Worm (Caenorhabditis elegans) whole organism, L1 larva: ENCODE measurements around the gene egl-20.
A peak's percentile ranks its signal among the peaks of the same experiment; 100 is the strongest.

Experiments used
- C04F5.9 ChIP-seq: sonication (generic microtip); optimal IDR thresholded peaks from 2 replicates; lab custom pipeline; 2016; ENCODE audit warnings: missing genetic modification characterization, missing compliant biosample characterization
- ceh-63 ChIP-seq: fragments of 200-800 bp; sonication (Bioruptor generic); optimal IDR thresholded peaks from 2 replicates; lab custom pipeline; 2018; ENCODE audit warnings: mild to moderate bottlenecking, missing genetic modification characterization, missing compliant biosample characterization
- ceh-8 ChIP-seq: fragments of 200-800 bp; sonication (Bioruptor generic); optimal IDR thresholded peaks from 2 replicates; lab custom pipeline; 2018; ENCODE audit warnings: mild to moderate bottlenecking, missing genetic modification characterization, moderate library complexity, missing compliant biosample characterization
- ceh-82 ChIP-seq, 3 experiments: fragments of 150-350 bp in 1 of 3; sonication (generic microtip) in 2 of 3; optimal IDR thresholded peaks; 2 replicates each; lab custom pipeline; 2014 to 2017; ENCODE audit warnings: missing biosample characterization in 3 of 3, missing genetic modification characterization in 3 of 3
- ceh-90 ChIP-seq: sonication (generic microtip); optimal IDR thresholded peaks from 2 replicates; lab custom pipeline; 2016; ENCODE audit warnings: missing genetic modification characterization, missing compliant biosample characterization
- ces-1 ChIP-seq: fragments of 150-350 bp; optimal IDR thresholded peaks from 2 replicates; lab custom pipeline; 2014; ENCODE audit warnings: missing biosample characterization, missing genetic modification reagents, missing genetic modification characterization
- dpl-1 ChIP-seq, 3 experiments: fragments of 150-350 bp in 2 of 3; sonication (generic microtip) in 1 of 3; optimal IDR thresholded peaks; 2 replicates each; lab custom pipeline; 2014 to 2017; ENCODE audit warnings: missing biosample characterization in 3 of 3, missing genetic modification characterization in 3 of 3, missing genetic modification reagents in 3 of 3
- dsc-1 ChIP-seq: sonication (generic microtip); optimal IDR thresholded peaks from 2 replicates; lab custom pipeline; 2016; ENCODE audit warnings: mild to moderate bottlenecking, missing genetic modification characterization, missing compliant biosample characterization
- efl-1 ChIP-seq, 4 experiments: fragments of 150-350 bp; optimal IDR thresholded peaks in 3 of 4; peaks in 1 of 4; 1 replicate in 1 of 4; 2 replicates in 3 of 4; lab custom pipeline; 2014; ENCODE audit warnings: missing biosample characterization in 2 of 4, missing genetic modification characterization in 2 of 4, missing genetic modification reagents in 2 of 4
- efl-3 ChIP-seq: fragments of 200-800 bp; sonication (Bioruptor generic); optimal IDR thresholded peaks from 2 replicates; lab custom pipeline; 2018; ENCODE audit warnings: mild to moderate bottlenecking, missing genetic modification characterization, missing compliant biosample characterization
- elt-2 ChIP-seq: sonication (generic microtip); optimal IDR thresholded peaks from 2 replicates; lab custom pipeline; 2016; ENCODE audit warnings: missing genetic modification characterization, mild to moderate bottlenecking, inconsistent platforms, missing compliant biosample characterization, missing genetic modification reagents
- fkh-10 ChIP-seq: sonication (generic microtip); optimal IDR thresholded peaks from 2 replicates; lab custom pipeline; 2017; ENCODE audit warnings: missing biosample characterization, missing genetic modification reagents, missing genetic modification characterization
- fkh-4 ChIP-seq: sonication (generic microtip); optimal IDR thresholded peaks from 2 replicates; lab custom pipeline; 2016; ENCODE audit warnings: missing compliant biosample characterization, missing genetic modification characterization, borderline replicate concordance
- fkh-8 ChIP-seq: sonication (generic microtip); optimal IDR thresholded peaks from 2 replicates; lab custom pipeline; 2016; ENCODE audit warnings: mild to moderate bottlenecking, missing genetic modification characterization, missing compliant biosample characterization
- hpl-2 ChIP-seq: fragments of 150-350 bp; optimal IDR thresholded peaks from 2 replicates; lab custom pipeline; 2014; ENCODE audit warnings: missing biosample characterization, missing genetic modification reagents, missing genetic modification characterization
- irx-1 ChIP-seq: sonication (generic microtip); optimal IDR thresholded peaks from 2 replicates; lab custom pipeline; 2016; ENCODE audit warnings: missing genetic modification characterization, missing compliant biosample characterization
- jun-1 ChIP-seq: fragments of 150-350 bp; optimal IDR thresholded peaks from 2 replicates; lab custom pipeline; 2014; ENCODE audit warnings: missing biosample characterization, missing genetic modification reagents, missing genetic modification characterization
- lin-14 ChIP-seq: fragments of 200-800 bp; sonication (Bioruptor generic); optimal IDR thresholded peaks from 2 replicates; lab custom pipeline; 2018; ENCODE audit warnings: mild to moderate bottlenecking, missing genetic modification characterization, moderate library complexity, missing compliant biosample characterization
- lin-35 ChIP-seq, 2 experiments: fragments of 150-350 bp; optimal IDR thresholded peaks; 2 replicates each; lab custom pipeline; 2014; ENCODE audit warnings: missing biosample characterization in 2 of 2, missing genetic modification characterization in 2 of 2, missing genetic modification reagents in 2 of 2
- lin-39 ChIP-seq: fragments of 150-350 bp; optimal IDR thresholded peaks from 2 replicates; lab custom pipeline; 2014; ENCODE audit warnings: missing biosample characterization, missing genetic modification reagents, missing genetic modification characterization
- lir-3 ChIP-seq: sonication (generic microtip); optimal IDR thresholded peaks from 2 replicates; lab custom pipeline; 2016; ENCODE audit warnings: mild to moderate bottlenecking, missing genetic modification characterization, moderate library complexity, missing compliant biosample characterization; ENCODE audit not compliant: poor library complexity
- lsy-2 ChIP-seq, 2 experiments: fragments of 150-350 bp; optimal IDR thresholded peaks; 2 replicates each; lab custom pipeline; 2014; ENCODE audit warnings: missing biosample characterization in 2 of 2, missing genetic modification characterization in 2 of 2
- nhr-11 ChIP-seq: fragments of 150-350 bp; optimal IDR thresholded peaks from 2 replicates; lab custom pipeline; 2014; ENCODE audit warnings: missing biosample characterization, missing genetic modification characterization
- nhr-12 ChIP-seq: sonication (generic microtip); optimal IDR thresholded peaks from 2 replicates; lab custom pipeline; 2017; ENCODE audit warnings: missing biosample characterization, missing genetic modification characterization
- nhr-237 ChIP-seq: fragments of 150-350 bp; optimal IDR thresholded peaks from 2 replicates; lab custom pipeline; 2014; ENCODE audit warnings: missing biosample characterization, missing genetic modification characterization
- nhr-47 ChIP-seq: sonication (generic microtip); optimal IDR thresholded peaks from 2 replicates; lab custom pipeline; 2016; ENCODE audit warnings: mild to moderate bottlenecking, missing genetic modification characterization, moderate library complexity, missing compliant biosample characterization
- nhr-71 ChIP-seq: sonication (generic microtip); optimal IDR thresholded peaks from 2 replicates; lab custom pipeline; 2016; ENCODE audit warnings: mild to moderate bottlenecking, missing genetic modification characterization, moderate library complexity, missing compliant biosample characterization
- nhr-90 ChIP-seq: sonication (generic microtip); optimal IDR thresholded peaks from 2 replicates; lab custom pipeline; 2016; ENCODE audit warnings: mild to moderate bottlenecking, missing genetic modification characterization, missing compliant biosample characterization; ENCODE audit not compliant: poor library complexity
- rnt-1 ChIP-seq: sonication (generic microtip); optimal IDR thresholded peaks from 2 replicates; lab custom pipeline; 2016; ENCODE audit warnings: mild to moderate bottlenecking, missing genetic modification characterization, moderate library complexity, missing compliant biosample characterization
- snpc-4 ChIP-seq: fragments of 150-350 bp; optimal IDR thresholded peaks from 2 replicates; lab custom pipeline; 2014; ENCODE audit warnings: missing biosample characterization, missing genetic modification characterization
- snu-23 ChIP-seq: sonication (generic microtip); optimal IDR thresholded peaks from 2 replicates; lab custom pipeline; 2016; ENCODE audit warnings: missing genetic modification characterization, missing compliant biosample characterization
- sox-4 ChIP-seq: sonication (generic microtip); optimal IDR thresholded peaks from 2 replicates; lab custom pipeline; 2016; ENCODE audit warnings: missing genetic modification characterization, missing compliant biosample characterization
- swsn-7 ChIP-seq: sonication (generic microtip); optimal IDR thresholded peaks from 2 replicates; lab custom pipeline; 2016; ENCODE audit warnings: missing genetic modification characterization, missing compliant biosample characterization
- tbx-2 ChIP-seq: sonication (generic microtip); optimal IDR thresholded peaks from 2 replicates; lab custom pipeline; 2016; ENCODE audit warnings: missing genetic modification characterization, missing compliant biosample characterization
- tlp-1 ChIP-seq: fragments of 150-350 bp; optimal IDR thresholded peaks from 2 replicates; lab custom pipeline; 2014; ENCODE audit warnings: missing biosample characterization, missing genetic modification characterization
- unc-86 ChIP-seq: sonication (generic microtip); optimal IDR thresholded peaks from 2 replicates; lab custom pipeline; 2016; ENCODE audit warnings: missing genetic modification characterization, missing compliant biosample characterization
- xbp-1 ChIP-seq: sonication (generic microtip); optimal IDR thresholded peaks from 2 replicates; lab custom pipeline; 2016; ENCODE audit warnings: missing genetic modification characterization, missing compliant biosample characterization
- ztf-11 ChIP-seq, 2 experiments: sonication (generic microtip); optimal IDR thresholded peaks; 2 replicates each; lab custom pipeline; 2016 to 2017; ENCODE audit warnings: missing genetic modification characterization in 2 of 2, missing biosample characterization in 1 of 2, missing compliant biosample characterization in 1 of 2
- ztf-4 ChIP-seq: fragments of 150-350 bp; optimal IDR thresholded peaks from 2 replicates; lab custom pipeline; 2014; ENCODE audit warnings: missing biosample characterization, missing genetic modification characterization

The egl-20 gene

DNA sequence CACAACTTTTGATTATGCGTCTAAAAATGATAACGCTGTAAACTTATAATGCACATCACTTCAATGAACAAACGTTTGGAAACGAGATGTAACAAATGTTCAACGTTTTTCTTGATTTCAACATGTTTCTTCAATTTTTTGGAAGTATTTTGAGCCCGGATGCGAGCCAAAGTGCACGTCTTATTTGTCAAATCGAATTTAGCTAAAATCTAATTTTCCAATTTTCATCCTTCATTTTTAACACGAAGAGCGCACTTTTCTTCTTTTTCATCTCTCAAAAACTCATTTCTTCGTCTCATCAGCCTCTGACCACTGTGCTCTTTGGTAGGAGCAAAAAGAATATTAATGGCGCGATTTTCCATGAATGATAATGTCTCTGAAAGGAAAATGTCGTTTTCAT, 17.0 kb downstream of the egl-20 start:
- peak; percentile 72 for TF ChIP-seq ces-1 (GFP tag; lab: Kevin White, UChicago)
- TF ChIP-seq hpl-2 (GFP tag; lab: Kevin White, UChicago), result no peak
- peak; percentile 71 for TF ChIP-seq lin-14 (GFP tag; lab: Kevin White, UChicago)
- peak; percentile 3 for TF ChIP-seq fkh-8 (tag; lab: Kevin White, UChicago)
- TF ChIP-seq swsn-7, result no peak
- no peak for TF ChIP-seq ceh-82 (tag; optimal IDR thresholded peaks at IDR 0.05; lab: Kevin White, UChicago)
- TF ChIP-seq tlp-1 (tag; lab: Kevin White, UChicago), result no peak
- no peak for TF ChIP-seq unc-86 (tag; lab: Kevin White, UChicago)
- TF ChIP-seq dsc-1, result peak; percentile 54
- peak; percentile 8 for TF ChIP-seq nhr-47 (tag; lab: Kevin White, UChicago)
- TF ChIP-seq C04F5.9 (tag; lab: Kevin White, UChicago), result no peak
- TF ChIP-seq lsy-2 (tag; optimal IDR thresholded peaks at IDR 0.05; lab: Kevin White, UChicago), result no peak
- peak; percentile 40 for TF ChIP-seq nhr-71
- peak; percentile 52 for TF ChIP-seq fkh-10 (GFP tag; lab: Kevin White, UChicago)
- TF ChIP-seq nhr-237 (tag; lab: Kevin White, UChicago), result no peak
- peak; percentile 46 for TF ChIP-seq ceh-8

DNA sequence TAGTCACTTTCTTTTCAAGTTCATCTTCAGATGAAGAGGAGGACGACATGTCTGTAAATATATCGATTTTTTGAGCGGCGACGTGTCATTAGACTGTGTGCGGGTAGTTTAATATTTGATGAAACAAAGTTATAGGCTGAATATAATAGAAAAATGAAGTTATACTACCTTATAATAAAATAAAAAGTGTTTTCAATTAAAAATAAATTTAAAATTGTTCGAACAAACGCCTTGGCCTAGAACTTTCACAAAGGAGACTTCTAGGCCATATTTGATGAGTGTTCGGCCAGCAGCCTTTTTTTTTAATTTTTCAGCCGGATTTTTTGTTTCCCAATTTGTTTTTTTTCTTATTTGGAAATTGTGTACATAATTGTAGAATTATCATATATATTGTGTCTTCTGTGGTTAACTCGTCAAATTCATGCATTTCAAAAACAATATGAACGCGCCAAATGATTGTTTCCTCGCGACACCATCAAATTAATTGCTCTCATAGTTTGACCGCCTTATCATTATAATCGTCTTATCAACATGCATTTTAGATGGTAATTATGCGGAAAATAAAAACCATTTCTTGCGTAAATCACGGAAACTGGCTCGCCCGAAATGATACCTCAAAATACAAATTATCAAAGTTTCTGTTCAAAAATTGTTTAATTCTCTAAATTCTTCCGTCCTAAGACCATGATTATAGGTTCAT, 17.9 kb downstream of the egl-20 start, which contains the start of gene T13F2.2:
TSS of gene T13F2.2 (minus strand) at position 51 of the 700 bp plus-strand sequence.
- TF ChIP-seq C04F5.9 (tag; lab: Kevin White, UChicago), result no peak
- peak in 1 of 2 experiments; percentile 18 for TF ChIP-seq efl-1 (optimal IDR thresholded peaks at IDR 0.05; lab: Kevin White, UChicago)
- peak in 1 of 2 experiments; percentile 53 for TF ChIP-seq efl-1 (GFP tag; optimal IDR thresholded peaks at IDR 0.05 in 1 of 2; lab: Kevin White, UChicago)
- TF ChIP-seq nhr-11 (tag; lab: Kevin White, UChicago), result no peak
- TF ChIP-seq irx-1 (tag; lab: Kevin White, UChicago), result peak; percentile 32
- no peak for TF ChIP-seq ztf-4
- TF ChIP-seq ztf-11 (tag; optimal IDR thresholded peaks at IDR 0.05; lab: Kevin White, UChicago), result peak in 1 of 2 experiments; percentile 22
- peak; percentile 8 to 38 for TF ChIP-seq lsy-2 (tag; optimal IDR thresholded peaks at IDR 0.05; lab: Kevin White, UChicago)
- TF ChIP-seq elt-2, result peak; percentile 63
- TF ChIP-seq lir-3 (tag; lab: Kevin White, UChicago), result peak; percentile 63
- TF ChIP-seq dpl-1 (GFP tag; optimal IDR thresholded peaks at IDR 0.05; lab: Kevin White, UChicago), result peak in 2 of 3 experiments; percentile 21 to 45
- no peak for TF ChIP-seq ceh-63 (GFP tag; lab: Kevin White, UChicago)
- peak; percentile 25 for TF ChIP-seq dsc-1
- peak; percentile 34 for TF ChIP-seq fkh-4
- no peak for TF ChIP-seq snu-23
- peak; percentile 33 for TF ChIP-seq lin-14 (GFP tag; lab: Kevin White, UChicago)
- TF ChIP-seq ces-1 (GFP tag; lab: Kevin White, UChicago), result no peak
- no peak for TF ChIP-seq jun-1 (tag; lab: Kevin White, UChicago)
- TF ChIP-seq lin-39 (tag; lab: Kevin White, UChicago), result no peak
- peak in 1 of 2 experiments; percentile 15 for TF ChIP-seq lin-35 (GFP tag; optimal IDR thresholded peaks at IDR 0.05; lab: Kevin White, UChicago)
- TF ChIP-seq tbx-2 (tag; lab: Kevin White, UChicago), result peak; percentile 16
- TF ChIP-seq ceh-90 (tag; lab: Kevin White, UChicago), result peak; percentile 79
- TF ChIP-seq nhr-12 (tag; lab: Kevin White, UChicago), result no peak
- TF ChIP-seq xbp-1 (tag; lab: Kevin White, UChicago), result no peak
- peak; percentile 65 for TF ChIP-seq rnt-1
- no peak for TF ChIP-seq sox-4
- TF ChIP-seq nhr-71, result peak; percentile 24
- TF ChIP-seq snpc-4 (tag; lab: Kevin White, UChicago), result no peak
- peak; percentile 56 for TF ChIP-seq nhr-90
- no peak for TF ChIP-seq efl-3 (GFP tag; lab: Kevin White, UChicago)
- TF ChIP-seq tlp-1 (tag; lab: Kevin White, UChicago), result peak; percentile 44
